Fruit fly (Drosophila melanogaster) whole organism, pupa: ENCODE data around the gene RpS21.

Experiments
- CG13204 ChIP-seq: fragments of 200-800 bp; sonication (Bioruptor generic); optimal IDR thresholded peaks from 2 replicates; lab custom pipeline; 2018; ENCODE audit warnings: missing biosample characterization, mild to moderate bottlenecking, missing genetic modification characterization, moderate library complexity
- CG14655 ChIP-seq: fragments of 200-800 bp; sonication (Bioruptor generic); optimal IDR thresholded peaks from 3 replicates; lab custom pipeline; 2017; ENCODE audit warnings: mild to moderate bottlenecking, missing biosample characterization, missing genetic modification reagents, missing genetic modification characterization
- CG17806 ChIP-seq: fragments of 200-800 bp; sonication (Bioruptor generic); optimal IDR thresholded peaks from 2 replicates; lab custom pipeline; 2018; ENCODE audit warnings: missing biosample characterization, mild to moderate bottlenecking, missing genetic modification characterization, moderate library complexity
- CG32121 ChIP-seq: fragments of 200-800 bp; sonication (Bioruptor generic); IDR thresholded peaks from 2 replicates; pipeline ENCODE4 v1.3.6; 2022; ENCODE audit warnings: missing biosample characterization, missing genetic modification characterization
- CG34367 ChIP-seq: fragments of 200-800 bp; sonication (Bioruptor generic); optimal IDR thresholded peaks from 2 replicates; lab custom pipeline; 2018; ENCODE audit warnings: missing biosample characterization, mild to moderate bottlenecking, missing genetic modification characterization
- CG4496 ChIP-seq: fragments of 200-800 bp; sonication (Bioruptor generic); IDR thresholded peaks from 3 replicates; pipeline ENCODE4 v1.3.6; 2022; ENCODE audit warnings: missing biosample characterization, missing genetic modification characterization
- CG8301 ChIP-seq: fragments of 200-800 bp; sonication (Bioruptor generic); optimal IDR thresholded peaks from 2 replicates; lab custom pipeline; 2018; ENCODE audit warnings: missing biosample characterization, mild to moderate bottlenecking, missing genetic modification characterization
- CG9948 ChIP-seq: fragments of 200-800 bp; sonication (Bioruptor generic); optimal IDR thresholded peaks from 2 replicates; lab custom pipeline; 2018; ENCODE audit warnings: missing biosample characterization, mild to moderate bottlenecking, missing genetic modification characterization, moderate library complexity
- EcR ChIP-seq: fragments of 200-800 bp; sonication (Bioruptor generic); optimal IDR thresholded peaks from 3 replicates; lab custom pipeline; 2019; ENCODE audit warnings: missing biosample characterization, missing genetic modification characterization, mild to moderate bottlenecking, moderate library complexity, missing genetic modification reagents
- Ets98B ChIP-seq: fragments of 200-800 bp; sonication (Bioruptor generic); IDR thresholded peaks from 2 replicates; pipeline ENCODE4 v1.3.6; 2022; ENCODE audit warnings: missing biosample characterization, missing genetic modification characterization
- Snoo ChIP-seq: fragments of 200-800 bp; sonication (Bioruptor generic); optimal IDR thresholded peaks from 3 replicates; lab custom pipeline; 2017; ENCODE audit warnings: missing biosample characterization, mild to moderate bottlenecking, missing genetic modification characterization, inconsistent platforms
- fd96Ca ChIP-seq: fragments of 200-800 bp; sonication (Bioruptor generic); IDR thresholded peaks from 3 replicates; pipeline ENCODE4 v1.3.6; 2022; ENCODE audit warnings: missing biosample characterization, missing genetic modification characterization
- gl ChIP-seq: fragments of 200-800 bp; sonication (Bioruptor generic); optimal IDR thresholded peaks from 2 replicates; lab custom pipeline; 2018; ENCODE audit warnings: missing biosample characterization, mild to moderate bottlenecking, missing genetic modification characterization
- rn ChIP-seq: fragments of 200-800 bp; sonication (Bioruptor generic); IDR thresholded peaks from 2 replicates; pipeline ENCODE4 v1.3.6; 2022; ENCODE audit warnings: missing biosample characterization, missing genetic modification characterization

DNA sequence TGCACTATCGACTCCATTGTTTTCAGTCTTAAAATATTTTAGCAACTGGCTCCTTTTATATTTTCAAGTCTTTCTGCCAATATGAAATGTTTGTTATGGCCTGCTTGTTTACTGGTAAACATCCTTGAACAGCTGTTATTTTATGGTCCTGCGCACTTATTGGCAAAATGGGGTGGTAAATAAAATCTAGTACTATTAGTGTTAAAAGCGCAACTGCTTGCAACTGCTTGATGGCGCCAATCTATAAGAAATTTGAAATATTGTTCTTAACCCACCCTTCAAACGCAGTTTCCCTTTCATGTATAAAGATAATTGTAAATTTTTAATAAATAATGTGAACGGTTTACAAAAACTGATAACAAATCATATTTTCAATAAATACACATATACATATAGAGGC lies 40.2 kb upstream of the RpS21 start, which contains the start of gene G6P:
- TF ChIP-seq CG14655 (GFP tag; lab: Kevin White, UChicago) (no peak), fd96Ca (GFP tag; lab: Robert Waterston, UW) (no peak), CG9948 (tag; lab: Kevin White, UChicago) (no peak), CG8301 (tag; lab: Kevin White, UChicago) (no peak), Snoo (no peak), rn (GFP tag; lab: Robert Waterston, UW) (no peak), CG17806 (no peak), CG32121 (GFP tag; lab: Robert Waterston, UW) (no peak), CG13204 (no peak), Ets98B (no peak), CG34367 (no peak), CG4496 (GFP tag; lab: Robert Waterston, UW) (no peak), EcR (GFP tag; lab: Kevin White, UChicago) (no peak), gl (tag; lab: Kevin White, UChicago) (no peak)
